Fruit fly (Drosophila melanogaster) whole organism, pupa: ENCODE measurements around the gene Ugt307A1.

Experiments used
- CG12605 ChIP-seq: fragments of 200-800 bp; sonication (Bioruptor generic); IDR thresholded peaks from 2 replicates; pipeline ENCODE4 v1.3.6; 2022; ENCODE audit warnings: missing biosample characterization, missing genetic modification characterization
- CG13204 ChIP-seq: fragments of 200-800 bp; sonication (Bioruptor generic); optimal IDR thresholded peaks from 2 replicates; lab custom pipeline; 2018; ENCODE audit warnings: missing biosample characterization, mild to moderate bottlenecking, missing genetic modification characterization, moderate library complexity
- CG14655 ChIP-seq: fragments of 200-800 bp; sonication (Bioruptor generic); optimal IDR thresholded peaks from 3 replicates; lab custom pipeline; 2017; ENCODE audit warnings: mild to moderate bottlenecking, missing biosample characterization, missing genetic modification reagents, missing genetic modification characterization
- CG15710 ChIP-seq: fragments of 200-800 bp; sonication (Bioruptor generic); optimal IDR thresholded peaks from 2 replicates; lab custom pipeline; 2018; ENCODE audit warnings: missing biosample characterization, mild to moderate bottlenecking, missing genetic modification characterization, moderate library complexity
- CG4496 ChIP-seq: fragments of 200-800 bp; sonication (Bioruptor generic); IDR thresholded peaks from 3 replicates; pipeline ENCODE4 v1.3.6; 2022; ENCODE audit warnings: missing biosample characterization, missing genetic modification characterization
- CG8301 ChIP-seq: fragments of 200-800 bp; sonication (Bioruptor generic); optimal IDR thresholded peaks from 2 replicates; lab custom pipeline; 2018; ENCODE audit warnings: missing biosample characterization, mild to moderate bottlenecking, missing genetic modification characterization
- CG9948 ChIP-seq: fragments of 200-800 bp; sonication (Bioruptor generic); optimal IDR thresholded peaks from 2 replicates; lab custom pipeline; 2018; ENCODE audit warnings: missing biosample characterization, mild to moderate bottlenecking, missing genetic modification characterization, moderate library complexity
- EcR ChIP-seq: fragments of 200-800 bp; sonication (Bioruptor generic); optimal IDR thresholded peaks from 3 replicates; lab custom pipeline; 2019; ENCODE audit warnings: missing biosample characterization, missing genetic modification characterization, mild to moderate bottlenecking, moderate library complexity, missing genetic modification reagents
- Ets98B ChIP-seq: fragments of 200-800 bp; sonication (Bioruptor generic); IDR thresholded peaks from 2 replicates; pipeline ENCODE4 v1.3.6; 2022; ENCODE audit warnings: missing biosample characterization, missing genetic modification characterization
- Pif1A ChIP-seq: fragments of 200-800 bp; sonication (Bioruptor generic); optimal IDR thresholded peaks from 3 replicates; lab custom pipeline; 2016; ENCODE audit warnings: missing biosample characterization, missing genetic modification characterization
- fd96Ca ChIP-seq: fragments of 200-800 bp; sonication (Bioruptor generic); IDR thresholded peaks from 3 replicates; pipeline ENCODE4 v1.3.6; 2022; ENCODE audit warnings: missing biosample characterization, missing genetic modification characterization
- gl ChIP-seq: fragments of 200-800 bp; sonication (Bioruptor generic); optimal IDR thresholded peaks from 2 replicates; lab custom pipeline; 2018; ENCODE audit warnings: missing biosample characterization, mild to moderate bottlenecking, missing genetic modification characterization
- rn ChIP-seq: fragments of 200-800 bp; sonication (Bioruptor generic); IDR thresholded peaks from 2 replicates; pipeline ENCODE4 v1.3.6; 2022; ENCODE audit warnings: missing biosample characterization, missing genetic modification characterization

DNA sequence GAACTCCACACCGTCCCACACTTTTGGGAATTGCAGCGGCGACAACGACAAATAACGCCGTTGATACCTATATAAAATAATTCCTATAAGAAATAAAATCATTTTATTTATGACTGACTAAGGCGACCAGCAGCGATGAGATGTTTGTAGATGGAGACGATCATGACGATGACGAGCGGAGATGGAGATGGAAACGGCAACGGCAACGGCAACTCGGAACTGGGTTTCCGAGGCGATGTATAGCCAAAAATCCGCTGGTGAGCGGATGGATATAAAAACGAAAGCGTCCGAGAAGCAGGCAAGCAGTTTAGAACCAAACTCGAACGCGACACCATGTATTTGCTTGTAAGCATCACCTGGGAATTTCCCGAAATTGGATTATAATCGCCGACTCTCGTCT lies 46.4 kb upstream of the Ugt307A1 start, which contains the start of gene Pcp:
- TF ChIP-seq Pif1A: no peak
- TF ChIP-seq gl (tag; lab: Kevin White, UChicago): no peak
- TF ChIP-seq CG12605 (GFP tag; lab: Robert Waterston, UW): no peak
- TF ChIP-seq CG15710: no peak
- no peak for TF ChIP-seq EcR
- TF ChIP-seq CG4496 (GFP tag; lab: Robert Waterston, UW): no peak
- no peak for TF ChIP-seq fd96Ca (GFP tag; lab: Robert Waterston, UW)
- TF ChIP-seq rn (GFP tag; lab: Robert Waterston, UW): no peak
- no peak for TF ChIP-seq CG14655 (GFP tag; lab: Kevin White, UChicago)
- no peak for TF ChIP-seq CG8301 (tag; lab: Kevin White, UChicago)
- no peak for TF ChIP-seq Ets98B (GFP tag; lab: Robert Waterston, UW)
- no peak for TF ChIP-seq CG9948 (tag; lab: Kevin White, UChicago)
- TF ChIP-seq CG13204 (GFP tag; lab: Kevin White, UChicago): no peak
